Worm (Caenorhabditis elegans): ENCODE data around the gene tag-314.

Gene tag-314

DNA sequence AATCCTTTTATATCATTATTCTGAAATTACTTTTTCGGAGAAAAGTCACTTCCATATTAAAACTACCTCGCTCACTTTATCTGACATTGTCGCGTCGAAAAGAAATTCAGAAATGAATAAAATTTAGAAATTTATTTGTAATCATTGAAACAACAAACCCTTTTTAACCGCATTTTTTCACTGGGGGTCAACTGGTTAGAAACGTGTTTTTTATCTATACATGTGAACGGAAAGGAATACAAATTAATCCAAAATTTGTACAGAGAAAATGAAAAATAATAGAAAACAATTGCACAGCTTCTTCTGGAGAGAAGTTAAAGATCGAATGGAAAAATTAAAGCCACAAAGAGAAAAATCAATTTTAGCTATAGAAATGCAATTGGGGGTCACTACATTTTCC lies at the start of gene tag-314:
Gene tag-314, minus strand, starts transcription at position 101 of the 400 bp plus-strand sequence.
- no peak for TF ChIP-seq ceh-18 (tag; optimal IDR thresholded peaks at IDR 0.05)
- TF ChIP-seq dmd-4 (tag; optimal IDR thresholded peaks at IDR 0.05; ENCODE audit: borderline replicate concordance): no peak
- no peak for TF ChIP-seq ets-4 (tag; optimal IDR thresholded peaks at IDR 0.05)
- TF ChIP-seq elt-4 (tag; optimal IDR thresholded peaks at IDR 0.05): no peak
- no peak for TF ChIP-seq K09A11.1 (tag; optimal IDR thresholded peaks at IDR 0.05; ENCODE audit: insufficient read depth)
- TF ChIP-seq Y22D7AL.16 (tag; optimal IDR thresholded peaks at IDR 0.05): no peak
- no peak for TF ChIP-seq T23F11.4 (GFP tag; optimal IDR thresholded peaks at IDR 0.05)

DNA sequence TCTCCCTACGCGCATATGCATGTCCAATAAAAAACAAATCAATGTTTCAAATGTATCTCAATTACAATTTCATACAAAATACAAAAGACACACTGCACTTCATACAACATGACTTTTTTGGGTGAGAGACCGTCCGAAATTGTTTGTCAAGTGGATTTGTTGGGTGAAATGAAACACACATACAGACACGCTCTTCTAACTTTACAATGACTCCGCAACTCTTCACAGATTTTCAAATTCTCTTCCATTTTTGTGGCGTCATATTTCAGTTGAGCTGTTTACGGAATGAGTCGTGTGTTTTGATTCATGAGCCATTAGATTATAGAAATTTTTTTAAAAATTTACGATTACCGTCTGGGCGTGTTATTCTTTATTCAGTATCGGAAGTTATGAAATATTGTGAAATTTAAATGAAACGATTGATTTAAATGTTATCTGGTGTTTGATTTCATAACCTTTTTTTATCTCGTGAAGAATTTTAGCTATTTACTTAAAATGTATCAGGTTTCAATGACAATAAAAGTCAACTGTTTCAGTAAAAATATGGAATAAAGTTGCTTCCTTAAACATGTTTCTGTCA lies 48.4 kb upstream of the tag-314 start:
- TF ChIP-seq nfya-1 (tag; optimal IDR thresholded peaks at IDR 0.05) (no peak), ahr-1 (tag; optimal IDR thresholded peaks at IDR 0.05) (no peak), pha-2 (tag; optimal IDR thresholded peaks at IDR 0.05) (no peak), dmd-4 (tag; optimal IDR thresholded peaks at IDR 0.05; ENCODE audit: borderline replicate concordance) (no peak), pax-1 (tag; optimal IDR thresholded peaks at IDR 0.05) (no peak), C08G9.2 (tag; optimal IDR thresholded peaks at IDR 0.05) (no peak)

DNA sequence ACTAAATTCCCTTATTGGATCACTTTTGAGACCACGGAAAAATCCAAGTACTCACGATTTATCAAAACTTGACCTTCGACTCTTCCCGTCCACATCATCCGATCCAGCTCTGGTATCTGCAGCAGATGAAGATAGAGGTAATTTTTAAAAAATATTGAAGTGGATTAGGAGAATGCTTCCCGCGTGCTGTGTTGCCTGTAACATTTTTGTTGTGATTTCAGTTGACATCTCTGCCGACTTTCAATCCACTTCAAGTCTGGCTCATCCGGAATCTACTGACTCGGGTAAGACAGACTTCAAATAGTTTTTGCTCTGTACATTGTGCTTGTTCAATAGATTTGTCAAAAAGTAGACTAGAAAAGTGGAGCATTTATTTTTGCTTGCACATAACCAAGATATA lies 46.9 kb upstream of the tag-314 start:
- no peak for TF ChIP-seq ceh-31 (tag; optimal IDR thresholded peaks at IDR 0.05)
- TF ChIP-seq Y22D7AL.16 (tag; optimal IDR thresholded peaks at IDR 0.05): no peak
- no peak for TF ChIP-seq ets-4 (tag; optimal IDR thresholded peaks at IDR 0.05)
- no peak for TF ChIP-seq ceh-34 (tag; optimal IDR thresholded peaks at IDR 0.05)
- TF ChIP-seq pros-1 (tag; optimal IDR thresholded peaks at IDR 0.05): no peak
- no peak for TF ChIP-seq ceh-18 (tag; optimal IDR thresholded peaks at IDR 0.05)
- TF ChIP-seq unc-3 (GFP tag; conservative IDR thresholded peaks at IDR 0.05): no peak
- TF ChIP-seq unc-3 (tag; optimal IDR thresholded peaks at IDR 0.05): no peak
- TF ChIP-seq dve-1 (tag; optimal IDR thresholded peaks at IDR 0.05): no peak
- no peak for TF ChIP-seq F13H6.1 (tag; optimal IDR thresholded peaks at IDR 0.05)
- no peak for TF ChIP-seq fkh-6 (tag; optimal IDR thresholded peaks at IDR 0.05)
- no peak for TF ChIP-seq lim-6 (tag; optimal IDR thresholded peaks at IDR 0.05)
- no peak for TF ChIP-seq tbx-2 (tag; optimal IDR thresholded peaks at IDR 0.05)

DNA sequence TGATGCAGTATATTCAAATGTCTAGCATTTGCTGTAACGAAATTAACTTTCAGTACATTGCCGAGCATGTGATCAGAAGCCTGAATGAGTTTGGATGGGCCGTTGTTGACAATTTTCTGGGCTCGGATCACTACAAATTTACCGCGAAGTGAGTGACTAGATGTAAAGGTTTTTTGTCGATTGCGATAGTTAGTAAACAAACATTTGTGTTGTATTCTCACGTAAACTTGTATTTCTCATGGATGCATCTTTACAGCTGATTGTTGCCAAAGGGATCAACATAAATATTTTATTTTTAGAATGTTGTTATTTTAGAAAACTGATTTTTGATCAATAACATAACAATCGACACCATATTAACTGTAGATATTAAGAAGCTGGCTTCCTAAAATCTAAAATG lies 45.5 kb upstream of the tag-314 start:
- no peak for TF ChIP-seq ama-1 (optimal IDR thresholded peaks at IDR 0.05)
- no peak for TF ChIP-seq fkh-6 (tag; optimal IDR thresholded peaks at IDR 0.05)
- no peak for TF ChIP-seq F13H6.1 (tag; optimal IDR thresholded peaks at IDR 0.05)
- no peak for TF ChIP-seq hlh-13 (GFP tag; optimal IDR thresholded peaks at IDR 0.05)
- no peak for TF ChIP-seq gmeb-2 (tag; optimal IDR thresholded peaks at IDR 0.05)
- no peak for TF ChIP-seq C38D4.7 (GFP tag; optimal IDR thresholded peaks at IDR 0.05)
- no peak for TF ChIP-seq sox-2 (GFP tag; IDR thresholded peaks at IDR 0.05)
- no peak for TF ChIP-seq ceh-19 (GFP tag; optimal IDR thresholded peaks at IDR 0.05)
- TF ChIP-seq fkh-10 (GFP tag; optimal IDR thresholded peaks at IDR 0.05): no peak
- TF ChIP-seq pqm-1 (tag; optimal IDR thresholded peaks at IDR 0.05): no peak
- TF ChIP-seq ceh-48 (tag; optimal IDR thresholded peaks at IDR 0.05): no peak
- no peak for TF ChIP-seq ceh-9 (tag; optimal IDR thresholded peaks at IDR 0.05)
- TF ChIP-seq unc-42 (tag; optimal IDR thresholded peaks at IDR 0.05): no peak
- no peak for TF ChIP-seq ceh-14 (tag; optimal IDR thresholded peaks at IDR 0.05)
- TF ChIP-seq zip-5 (tag; optimal IDR thresholded peaks at IDR 0.05): no peak
- TF ChIP-seq ceh-2 (tag; optimal IDR thresholded peaks at IDR 0.05): no peak
- TF ChIP-seq K09A11.1 (tag; optimal IDR thresholded peaks at IDR 0.05; ENCODE audit: insufficient read depth): no peak
